Worm (Caenorhabditis elegans): Measurements from ENCODE around the gene end-1.
A peak's percentile ranks its signal among the peaks of the same experiment; 100 is the strongest.

end-1 gene

DNA sequence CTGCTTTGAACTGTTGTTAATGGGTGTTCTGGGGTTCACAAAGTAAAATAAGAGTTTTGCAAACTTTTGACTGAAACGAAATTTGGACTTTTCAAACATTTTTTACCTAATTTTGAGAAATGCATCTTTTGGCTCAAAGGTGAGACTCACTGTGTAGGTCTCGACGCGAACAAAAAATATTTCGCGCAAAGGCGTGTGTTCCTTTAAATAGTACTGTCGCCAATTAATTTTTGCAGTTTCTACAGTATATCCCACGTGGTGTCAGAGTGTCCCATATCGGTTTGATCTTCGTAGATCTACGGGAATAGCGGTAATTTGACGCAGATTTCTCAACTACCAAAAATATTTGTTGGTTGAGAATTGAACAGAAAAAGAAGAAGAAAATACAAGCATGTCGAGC is 28.7 kb downstream of the end-1 start:
- TF ChIP-seq ama-1 (optimal IDR thresholded peaks at IDR 0.05) (peak; percentile 55), nhr-23 (tag; optimal IDR thresholded peaks at IDR 0.05) (no peak)

- TF ChIP-seq ceh-82 (tag; optimal IDR thresholded peaks at IDR 0.05) (no peak), nhr-23 (tag; optimal IDR thresholded peaks at IDR 0.05) (no peak), nhr-237 (tag; optimal IDR thresholded peaks at IDR 0.05) (no peak), ceh-16 (tag; optimal IDR thresholded peaks at IDR 0.05) (no peak)
Observed at ce11 chrV:14014395-14014794, 29.5 kb downstream of the end-1 start, which contains the start of gene end-3. TSS of gene end-3 (plus strand) at chrV:14014695.

DNA sequence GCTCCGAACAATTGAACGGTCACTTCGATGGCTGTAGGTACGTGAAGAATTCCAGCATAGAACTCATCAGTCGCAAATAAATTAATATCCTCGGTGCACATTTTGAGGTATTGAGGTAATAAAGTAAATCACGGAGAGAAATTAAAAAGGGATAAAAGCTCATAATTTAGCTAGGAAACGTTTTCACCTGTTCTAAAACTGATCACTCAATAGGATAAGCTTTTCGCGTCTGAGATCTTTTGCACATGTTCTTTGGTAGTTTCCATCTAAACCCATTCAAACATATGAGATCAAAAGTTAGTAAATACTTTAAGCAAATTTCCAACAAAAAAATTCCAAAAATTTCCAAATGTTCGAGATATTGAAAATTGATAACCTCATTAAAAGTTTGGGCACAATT is 32.5 kb downstream of the end-1 start, which contains the start of gene srh-308:
srh-308 (minus strand) TSS at position 101 of the 400 bp plus-strand sequence.
- TF ChIP-seq pqm-1 (tag; optimal IDR thresholded peaks at IDR 0.05) = no peak
- no peak for TF ChIP-seq nhr-28 (tag; optimal IDR thresholded peaks at IDR 0.05)

DNA sequence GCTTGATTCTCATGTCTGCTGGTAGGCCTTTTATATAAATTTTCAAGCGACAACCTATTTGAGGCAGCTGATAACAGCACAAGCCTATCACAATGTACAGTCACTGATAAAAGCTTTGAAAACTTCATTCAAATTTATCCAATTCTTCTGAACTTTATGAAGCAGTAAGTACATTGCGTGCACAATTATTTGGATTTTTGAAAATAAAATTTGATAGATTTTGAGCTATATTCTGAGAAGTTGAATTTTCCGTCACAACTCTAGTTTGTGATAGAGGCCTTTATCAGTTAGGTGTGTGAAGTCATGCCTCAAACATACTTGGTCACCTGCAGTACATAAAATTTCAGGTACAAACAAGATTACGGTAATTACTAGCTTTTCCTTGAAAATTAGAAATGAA is 33.7 kb downstream of the end-1 start, which contains the start of the genes mtl-2 and T08G5.1:
mtl-2 (minus strand) TSS at position 34 of the 400 bp plus-strand sequence.
T08G5.1 (plus strand) TSS at position 127 of the 400 bp plus-strand sequence.
- peak; percentile 75 for TF ChIP-seq elt-2 (tag; optimal IDR thresholded peaks at IDR 0.05)
- peak; percentile 28 for TF ChIP-seq pqm-1 (tag; optimal IDR thresholded peaks at IDR 0.05)
- no peak for TF ChIP-seq eor-1 (tag; optimal IDR thresholded peaks at IDR 0.05)

DNA sequence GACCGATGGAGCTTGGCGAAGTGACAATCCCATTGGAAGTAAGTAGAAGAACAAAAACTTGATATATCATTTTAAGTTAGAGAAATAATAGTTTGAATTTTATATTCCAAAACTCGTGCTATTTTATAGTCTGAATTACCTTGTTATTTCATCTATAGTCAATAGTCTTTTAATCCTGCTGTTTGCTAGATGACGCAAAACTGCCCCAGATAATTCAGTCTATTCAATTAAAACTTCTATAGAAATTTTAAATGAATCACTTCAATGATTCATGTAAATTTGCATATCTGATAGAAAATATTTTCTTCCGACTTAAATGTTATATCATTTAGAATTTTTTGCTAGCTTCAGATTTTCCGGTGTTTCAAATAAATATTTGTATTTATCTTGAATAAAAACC is 38.1 kb downstream of the end-1 start, which contains the start of gene T08G5.15:
T08G5.15 (minus strand) TSS at position 101 of the 400 bp plus-strand sequence.
- TF ChIP-seq aly-2 (tag; optimal IDR thresholded peaks at IDR 0.05) (no peak), lin-15B (tag; optimal IDR thresholded peaks at IDR 0.05) (no peak), elt-3 (tag; optimal IDR thresholded peaks at IDR 0.05) (no peak), nhr-23 (tag; optimal IDR thresholded peaks at IDR 0.05) (no peak), daf-12 (tag; optimal IDR thresholded peaks at IDR 0.05) (no peak), nhr-12 (tag; optimal IDR thresholded peaks at IDR 0.05) (no peak), lin-39 (tag; optimal IDR thresholded peaks at IDR 0.05) (no peak), zag-1 (tag; optimal IDR thresholded peaks at IDR 0.05) (no peak), nhr-237 (tag; optimal IDR thresholded peaks at IDR 0.05) (no peak), ZK546.5 (tag; optimal IDR thresholded peaks at IDR 0.05) (no peak), pqm-1 (tag; optimal IDR thresholded peaks at IDR 0.05) (no peak), ztf-4 (tag; optimal IDR thresholded peaks at IDR 0.05) (no peak), nhr-76 (tag; optimal IDR thresholded peaks at IDR 0.05) (no peak), nfya-1 (tag; optimal IDR thresholded peaks at IDR 0.05; ENCODE audit: insufficient read depth) (no peak), tbx-2 (tag; optimal IDR thresholded peaks at IDR 0.05) (no peak), fkh-10 (GFP tag; optimal IDR thresholded peaks at IDR 0.05) (no peak)

- TF ChIP-seq aly-2 (tag; optimal IDR thresholded peaks at IDR 0.05) = no peak
- no peak for TF ChIP-seq fkh-10 (GFP tag; optimal IDR thresholded peaks at IDR 0.05)
- TF ChIP-seq fkh-2 (tag; optimal IDR thresholded peaks at IDR 0.05) = no peak
- no peak for TF ChIP-seq mml-1 (tag; optimal IDR thresholded peaks at IDR 0.05)
- TF ChIP-seq nhr-67 (tag; optimal IDR thresholded peaks at IDR 0.05) = no peak
- no peak for TF ChIP-seq nhr-28 (tag; optimal IDR thresholded peaks at IDR 0.05)
- no peak for TF ChIP-seq skn-1 (tag; optimal IDR thresholded peaks at IDR 0.05)
- TF ChIP-seq nhr-237 (tag; optimal IDR thresholded peaks at IDR 0.05) = no peak
- no peak for TF ChIP-seq nhr-23 (tag; optimal IDR thresholded peaks at IDR 0.05)
- no peak for TF ChIP-seq ama-1 (optimal IDR thresholded peaks at IDR 0.05)
- no peak for TF ChIP-seq nfya-1 (tag; optimal IDR thresholded peaks at IDR 0.05; ENCODE audit: insufficient read depth)
- TF ChIP-seq nhr-77 (tag; optimal IDR thresholded peaks at IDR 0.05) = no peak
- no peak for TF ChIP-seq elt-3 (tag; optimal IDR thresholded peaks at IDR 0.05)
- TF ChIP-seq nhr-11 (tag; optimal IDR thresholded peaks at IDR 0.05) = no peak
- TF ChIP-seq sea-2 (GFP tag; optimal IDR thresholded peaks at IDR 0.05) = no peak
- TF ChIP-seq lin-39 (tag; optimal IDR thresholded peaks at IDR 0.05) = no peak
- no peak for TF ChIP-seq ceh-16 (tag; optimal IDR thresholded peaks at IDR 0.05)
- TF ChIP-seq mdl-1 (tag; optimal IDR thresholded peaks at IDR 0.05) = no peak
- TF ChIP-seq tbx-2 (tag; optimal IDR thresholded peaks at IDR 0.05) = no peak
Observed at ce11 chrV:14026194-14026593, 41.3 kb downstream of the end-1 start, which contains the start of gene T08G5.2. TSS of gene T08G5.2 (minus strand) at chrV:14026294.

- TF ChIP-seq ceh-16 (tag; optimal IDR thresholded peaks at IDR 0.05) (no peak), ama-1 (optimal IDR thresholded peaks at IDR 0.05) (no peak), hmg-11 (tag; optimal IDR thresholded peaks at IDR 0.05) (no peak), skn-1 (tag; optimal IDR thresholded peaks at IDR 0.05) (no peak), nhr-25 (tag; optimal IDR thresholded peaks at IDR 0.05) (no peak), nhr-23 (tag; optimal IDR thresholded peaks at IDR 0.05) (no peak), unc-39 (tag; optimal IDR thresholded peaks at IDR 0.05) (no peak), ztf-11 (tag; optimal IDR thresholded peaks at IDR 0.05) (no peak), nhr-67 (tag; optimal IDR thresholded peaks at IDR 0.05) (no peak), egl-27 (tag; optimal IDR thresholded peaks at IDR 0.05) (no peak), ceh-9 (tag; optimal IDR thresholded peaks at IDR 0.05) (no peak), pqm-1 (tag; optimal IDR thresholded peaks at IDR 0.05) (no peak), ZK546.5 (tag; optimal IDR thresholded peaks at IDR 0.05) (no peak), daf-12 (tag; optimal IDR thresholded peaks at IDR 0.05) (no peak)
Observed at ce11 chrV:14027384-14027783, 42.5 kb downstream of the end-1 start, which contains the start of gene T08G5.3. TSS of gene T08G5.3 (minus strand) at chrV:14027484.

Data from whole organism, L3 larva.